Fruit fly (Drosophila melanogaster) S2 (cell line): ENCODE data around the gene CG15743.

ENCODE experiments used
- CG8478 ChIP-seq: fragments of >200 bp; optimal IDR thresholded peaks from 2 replicates; lab custom pipeline; 2018
- CTCF ChIP-seq, 2 experiments: fragments of >200 bp; optimal IDR thresholded peaks; 2 replicates each; lab custom pipeline; 2018

- TF ChIP-seq CTCF (optimal IDR thresholded peaks at IDR 0.05; lab: Kevin White, UChicago) (no peak), CG8478 (no peak)
These were observed 21.7 kb downstream of the CG15743 start for dm6 chrX:13307189-13307588.
